Fruit fly (Drosophila melanogaster) whole organism, pupa: ENCODE measurements around the gene CG11349.

ENCODE experiments used
- CG10348 ChIP-seq: fragments of 200-800 bp; sonication (Bioruptor generic); IDR thresholded peaks from 2 replicates; pipeline ENCODE4 v1.3.6; 2022; ENCODE audit warnings: missing biosample characterization, missing genetic modification characterization
- CG12605 ChIP-seq: fragments of 200-800 bp; sonication (Bioruptor generic); IDR thresholded peaks from 2 replicates; pipeline ENCODE4 v1.3.6; 2022; ENCODE audit warnings: missing biosample characterization, missing genetic modification characterization
- CG13204 ChIP-seq: fragments of 200-800 bp; sonication (Bioruptor generic); optimal IDR thresholded peaks from 2 replicates; lab custom pipeline; 2018; ENCODE audit warnings: missing biosample characterization, mild to moderate bottlenecking, missing genetic modification characterization, moderate library complexity
- CG14655 ChIP-seq: fragments of 200-800 bp; sonication (Bioruptor generic); optimal IDR thresholded peaks from 3 replicates; lab custom pipeline; 2017; ENCODE audit warnings: mild to moderate bottlenecking, missing biosample characterization, missing genetic modification reagents, missing genetic modification characterization
- CG15710 ChIP-seq: fragments of 200-800 bp; sonication (Bioruptor generic); optimal IDR thresholded peaks from 2 replicates; lab custom pipeline; 2018; ENCODE audit warnings: missing biosample characterization, mild to moderate bottlenecking, missing genetic modification characterization, moderate library complexity
- CG17806 ChIP-seq: fragments of 200-800 bp; sonication (Bioruptor generic); optimal IDR thresholded peaks from 2 replicates; lab custom pipeline; 2018; ENCODE audit warnings: missing biosample characterization, mild to moderate bottlenecking, missing genetic modification characterization, moderate library complexity
- CG32121 ChIP-seq: fragments of 200-800 bp; sonication (Bioruptor generic); IDR thresholded peaks from 2 replicates; pipeline ENCODE4 v1.3.6; 2022; ENCODE audit warnings: missing biosample characterization, missing genetic modification characterization
- CG34367 ChIP-seq: fragments of 200-800 bp; sonication (Bioruptor generic); optimal IDR thresholded peaks from 2 replicates; lab custom pipeline; 2018; ENCODE audit warnings: missing biosample characterization, mild to moderate bottlenecking, missing genetic modification characterization
- CG4496 ChIP-seq: fragments of 200-800 bp; sonication (Bioruptor generic); IDR thresholded peaks from 3 replicates; pipeline ENCODE4 v1.3.6; 2022; ENCODE audit warnings: missing biosample characterization, missing genetic modification characterization
- CG8159 ChIP-seq: fragments of 200-800 bp; sonication (Bioruptor generic); optimal IDR thresholded peaks from 3 replicates; lab custom pipeline; 2018; ENCODE audit warnings: missing biosample characterization, mild to moderate bottlenecking, missing genetic modification characterization, moderate library complexity
- CG8301 ChIP-seq: fragments of 200-800 bp; sonication (Bioruptor generic); optimal IDR thresholded peaks from 2 replicates; lab custom pipeline; 2018; ENCODE audit warnings: missing biosample characterization, mild to moderate bottlenecking, missing genetic modification characterization
- CG9948 ChIP-seq: fragments of 200-800 bp; sonication (Bioruptor generic); optimal IDR thresholded peaks from 2 replicates; lab custom pipeline; 2018; ENCODE audit warnings: missing biosample characterization, mild to moderate bottlenecking, missing genetic modification characterization, moderate library complexity
- D1 ChIP-seq: fragments of 200-800 bp; sonication (Bioruptor generic); optimal IDR thresholded peaks from 2 replicates; lab custom pipeline; 2018; ENCODE audit warnings: missing biosample characterization, mild to moderate bottlenecking, missing genetic modification characterization, moderate library complexity
- EcR ChIP-seq: fragments of 200-800 bp; sonication (Bioruptor generic); optimal IDR thresholded peaks from 3 replicates; lab custom pipeline; 2019; ENCODE audit warnings: missing biosample characterization, missing genetic modification characterization, mild to moderate bottlenecking, moderate library complexity, missing genetic modification reagents
- Ets98B ChIP-seq: fragments of 200-800 bp; sonication (Bioruptor generic); IDR thresholded peaks from 2 replicates; pipeline ENCODE4 v1.3.6; 2022; ENCODE audit warnings: missing biosample characterization, missing genetic modification characterization
- Pif1A ChIP-seq: fragments of 200-800 bp; sonication (Bioruptor generic); optimal IDR thresholded peaks from 3 replicates; lab custom pipeline; 2016; ENCODE audit warnings: missing biosample characterization, missing genetic modification characterization
- Pif1B ChIP-seq: fragments of 200-800 bp; sonication (Bioruptor generic); optimal IDR thresholded peaks from 3 replicates; lab custom pipeline; 2016; ENCODE audit warnings: missing biosample characterization, missing genetic modification characterization
- Snoo ChIP-seq: fragments of 200-800 bp; sonication (Bioruptor generic); optimal IDR thresholded peaks from 3 replicates; lab custom pipeline; 2017; ENCODE audit warnings: missing biosample characterization, mild to moderate bottlenecking, missing genetic modification characterization, inconsistent platforms
- fd96Ca ChIP-seq: fragments of 200-800 bp; sonication (Bioruptor generic); IDR thresholded peaks from 3 replicates; pipeline ENCODE4 v1.3.6; 2022; ENCODE audit warnings: missing biosample characterization, missing genetic modification characterization
- gl ChIP-seq: fragments of 200-800 bp; sonication (Bioruptor generic); optimal IDR thresholded peaks from 2 replicates; lab custom pipeline; 2018; ENCODE audit warnings: missing biosample characterization, mild to moderate bottlenecking, missing genetic modification characterization
- rn ChIP-seq: fragments of 200-800 bp; sonication (Bioruptor generic); IDR thresholded peaks from 2 replicates; pipeline ENCODE4 v1.3.6; 2022; ENCODE audit warnings: missing biosample characterization, missing genetic modification characterization

The CG11349 gene

dm6 chr3L:4493609-4494008 lies 20.7 kb downstream of the CG11349 start:
- peak; percentile 88 for TF ChIP-seq EcR (GFP tag; lab: Kevin White, UChicago)
- TF ChIP-seq CG13204 (GFP tag; lab: Kevin White, UChicago) = peak; percentile 44
- TF ChIP-seq rn (GFP tag; lab: Robert Waterston, UW) = no peak
- TF ChIP-seq, all 21 proteins: peak for 2

- peak; percentile 45 for TF ChIP-seq gl
- no peak for TF ChIP-seq rn (GFP tag; lab: Robert Waterston, UW)
- peak; percentile 88 for TF ChIP-seq CG8159 (tag; lab: Kevin White, UChicago)
- peak; percentile 86 for TF ChIP-seq D1
- no peak for TF ChIP-seq fd96Ca (GFP tag; lab: Robert Waterston, UW)
- peak; percentile 51; the same call in 1 of the 3 replicates for TF ChIP-seq CG4496 (GFP tag; lab: Robert Waterston, UW)
- peak; percentile 100 for TF ChIP-seq EcR (GFP tag; lab: Kevin White, UChicago)
- peak; percentile 87 for TF ChIP-seq CG17806 (tag; lab: Kevin White, UChicago)
- TF ChIP-seq CG8301 = peak; percentile 0
- no peak for TF ChIP-seq Ets98B (GFP tag; lab: Robert Waterston, UW)
- peak; percentile 86 for TF ChIP-seq CG34367 (tag; lab: Kevin White, UChicago)
- TF ChIP-seq CG15710 (tag; lab: Kevin White, UChicago) = peak; percentile 93
- peak; percentile 73 for TF ChIP-seq Snoo (tag; lab: Kevin White, UChicago)
- peak; percentile 45 for TF ChIP-seq CG14655 (GFP tag; lab: Kevin White, UChicago)
- TF ChIP-seq Pif1B (GFP tag; lab: Kevin White, UChicago) = peak; percentile 88
- TF ChIP-seq CG32121 (GFP tag; lab: Robert Waterston, UW) = no peak
- TF ChIP-seq CG13204 (GFP tag; lab: Kevin White, UChicago) = peak; percentile 72
- peak; percentile 87 for TF ChIP-seq CG9948
- TF ChIP-seq CG12605 = peak; percentile 31; the same call in 1 of the 2 replicates
- peak; percentile 82 for TF ChIP-seq Pif1A (GFP tag; lab: Kevin White, UChicago)
- no peak for TF ChIP-seq CG10348 (GFP tag; lab: Robert Waterston, UW)
Observed at dm6 chr3L:4494603-4495002, 21.7 kb downstream of the CG11349 start.

- TF ChIP-seq CG15710 (tag; lab: Kevin White, UChicago) = no peak
- no peak for TF ChIP-seq Pif1B (GFP tag; lab: Kevin White, UChicago)
- no peak for TF ChIP-seq CG17806 (tag; lab: Kevin White, UChicago)
- no peak for TF ChIP-seq CG4496 (GFP tag; lab: Robert Waterston, UW)
- no peak for TF ChIP-seq CG13204 (GFP tag; lab: Kevin White, UChicago)
- TF ChIP-seq CG12605 = no peak
- TF ChIP-seq Ets98B (GFP tag; lab: Robert Waterston, UW) = no peak
- TF ChIP-seq gl = no peak
- TF ChIP-seq CG8301 = no peak
- no peak for TF ChIP-seq Snoo (tag; lab: Kevin White, UChicago)
- no peak for TF ChIP-seq CG9948
- no peak for TF ChIP-seq CG34367 (tag; lab: Kevin White, UChicago)
- no peak for TF ChIP-seq EcR (GFP tag; lab: Kevin White, UChicago)
- TF ChIP-seq rn (GFP tag; lab: Robert Waterston, UW) = no peak
Observed at dm6 chr3L:4497677-4498076, 24.8 kb downstream of the CG11349 start, which contains the start of gene CG13721. Gene CG13721 (minus strand): TSS chr3L:4497777.

- TF ChIP-seq CG14655 (GFP tag; lab: Kevin White, UChicago) = peak; percentile 25
- TF ChIP-seq fd96Ca (GFP tag; lab: Robert Waterston, UW) = no peak
Observed at dm6 chr3L:4500400-4500799, 27.5 kb downstream of the CG11349 start, which contains the start of gene CG13720. Gene CG13720 (minus strand): TSS chr3L:4500500.

- no peak for TF ChIP-seq Snoo (tag; lab: Kevin White, UChicago)
- TF ChIP-seq CG12605 = no peak
- no peak for TF ChIP-seq gl
- no peak for TF ChIP-seq Ets98B (GFP tag; lab: Robert Waterston, UW)
- TF ChIP-seq Pif1A (GFP tag; lab: Kevin White, UChicago) = no peak
- TF ChIP-seq D1 = no peak
- TF ChIP-seq CG32121 (GFP tag; lab: Robert Waterston, UW) = no peak
- TF ChIP-seq CG8301 = no peak
- no peak for TF ChIP-seq CG4496 (GFP tag; lab: Robert Waterston, UW)
- TF ChIP-seq CG9948 = no peak
- no peak for TF ChIP-seq CG8159 (tag; lab: Kevin White, UChicago)
- TF ChIP-seq CG14655 (GFP tag; lab: Kevin White, UChicago) = no peak
- TF ChIP-seq CG10348 (GFP tag; lab: Robert Waterston, UW) = no peak
- TF ChIP-seq, all 21 proteins: peak for 0
Observed at dm6 chr3L:4501406-4501805, 28.5 kb downstream of the CG11349 start.

dm6 chr3L:4507846-4508245 lies 35.0 kb downstream of the CG11349 start:
- TF ChIP-seq CG9948 (no peak), D1 (no peak), EcR (GFP tag; lab: Kevin White, UChicago) (no peak), Ets98B (GFP tag; lab: Robert Waterston, UW) (no peak), CG17806 (tag; lab: Kevin White, UChicago) (no peak), CG8159 (tag; lab: Kevin White, UChicago) (no peak), fd96Ca (GFP tag; lab: Robert Waterston, UW) (no peak), CG8301 (no peak), CG32121 (GFP tag; lab: Robert Waterston, UW) (no peak), CG34367 (tag; lab: Kevin White, UChicago) (no peak), CG15710 (tag; lab: Kevin White, UChicago) (no peak), Snoo (tag; lab: Kevin White, UChicago) (no peak)
- TF ChIP-seq, all 21 proteins: peak for 0
